Worm (Caenorhabditis elegans): ENCODE results near the gene osm-5.
A peak's percentile ranks its signal among the peaks of the same experiment; 100 is the strongest.

The osm-5 gene

DNA sequence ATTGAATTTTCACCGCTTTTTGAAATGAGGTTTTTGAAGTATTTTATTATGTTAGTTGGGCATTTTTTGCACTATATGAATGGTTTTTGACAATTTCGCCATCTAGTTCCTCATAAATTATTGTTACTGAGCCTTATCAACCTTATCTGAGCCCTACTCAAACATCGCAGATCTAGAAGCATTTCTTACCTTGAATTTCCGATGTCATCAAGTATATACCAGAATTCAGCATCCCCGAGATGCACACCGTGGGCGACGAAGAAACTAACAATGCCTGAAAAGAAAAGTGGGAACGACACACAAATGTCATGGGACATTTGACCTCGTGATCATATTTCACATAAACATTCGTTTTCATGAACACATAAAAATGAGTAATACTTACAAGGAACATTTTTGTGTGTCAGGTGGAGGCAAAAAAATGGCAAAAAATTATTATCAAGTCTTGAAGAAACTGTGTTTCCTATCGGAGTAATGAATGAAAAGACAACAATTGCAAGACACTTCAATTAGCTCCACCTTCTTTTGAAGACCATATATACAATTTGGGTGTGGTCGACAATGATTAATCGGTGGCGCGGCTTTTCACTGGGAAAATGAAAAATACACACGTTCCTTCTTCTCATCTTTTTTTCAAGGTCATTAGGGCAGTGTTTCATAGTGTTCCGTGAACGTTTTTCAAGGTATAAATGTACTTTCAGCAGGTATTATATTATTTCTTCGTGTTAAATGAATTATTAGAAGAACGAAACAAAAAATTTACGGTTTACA is 11.6 kb upstream of the osm-5 start (continued):
- TF ChIP-seq Y67H2A.10 (GFP tag; conservative IDR thresholded peaks at IDR 0.05) = no peak

DNA sequence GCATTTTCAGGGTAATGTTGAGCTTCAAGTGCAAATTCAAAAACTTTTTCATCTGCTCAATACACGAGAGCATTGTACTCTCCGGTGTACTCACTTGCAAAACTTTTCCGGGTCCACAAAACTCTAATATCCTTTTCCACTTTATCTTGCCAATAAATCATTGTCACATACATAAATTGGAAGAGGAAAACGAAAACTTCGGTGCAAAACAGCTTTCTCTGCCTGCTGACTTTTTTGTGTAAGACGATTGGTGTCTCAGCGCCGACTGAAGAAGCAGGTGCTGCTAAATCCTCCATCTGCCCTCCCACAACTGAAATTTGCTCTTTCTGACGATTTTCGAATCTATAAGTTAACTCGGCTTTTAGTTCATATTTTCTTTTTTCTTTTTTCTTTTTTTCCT is 8.6 kb upstream of the osm-5 start:
- TF ChIP-seq nfya-1 (tag; optimal IDR thresholded peaks at IDR 0.05; ENCODE audit: borderline replicate concordance, insufficient read depth) (no peak), tbx-9 (tag; optimal IDR thresholded peaks at IDR 0.05; ENCODE audit: borderline replicate concordance) (no peak), ceh-40 (GFP tag; IDR thresholded peaks at IDR 0.05) (no peak)

DNA sequence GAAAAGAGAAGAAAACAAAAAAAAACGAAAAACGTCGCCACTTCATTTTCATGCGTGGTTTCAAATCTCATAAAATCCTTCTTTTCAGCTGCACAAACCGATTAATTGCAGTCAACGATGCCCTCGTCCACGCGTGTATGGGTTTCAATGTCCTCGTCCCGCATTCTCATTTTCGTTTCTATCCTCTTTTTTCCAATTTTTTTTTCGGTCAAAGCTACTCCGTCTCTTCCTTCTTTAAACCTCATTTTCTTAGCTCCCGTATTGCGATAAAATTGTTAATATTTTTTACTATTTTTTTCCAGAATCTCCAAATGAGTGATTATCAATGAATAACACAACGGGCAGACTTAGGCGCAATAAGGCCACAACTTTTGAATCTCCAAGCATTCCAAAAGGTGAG is 7.9 kb upstream of the osm-5 start, which contains the start of gene aakg-3:
Gene aakg-3, plus strand, starts transcription at position 301 of the 400 bp plus-strand sequence.
- TF ChIP-seq F37B4.10 (GFP tag; IDR thresholded peaks at IDR 0.05) (no peak), Y95B8A.8 (GFP tag; IDR thresholded peaks at IDR 0.05) (no peak), attf-6 (GFP tag; IDR thresholded peaks at IDR 0.05) (no peak), mxl-1 (tag; optimal IDR thresholded peaks at IDR 0.05) (no peak), gei-17 (GFP tag; optimal IDR thresholded peaks at IDR 0.05) (no peak), hmg-20 (GFP tag; IDR thresholded peaks at IDR 0.05) (no peak), nhr-90 (tag; optimal IDR thresholded peaks at IDR 0.05) (no peak), tbx-9 (tag; optimal IDR thresholded peaks at IDR 0.05; ENCODE audit: borderline replicate concordance) (no peak), hlh-12 (tag; optimal IDR thresholded peaks at IDR 0.05) (no peak), ztf-28 (GFP tag; IDR thresholded peaks at IDR 0.05) (no peak), xnd-1 (tag; optimal IDR thresholded peaks at IDR 0.05) (no peak), pha-4 (tag; optimal IDR thresholded peaks at IDR 0.05) (no peak), Y53F4B.3 (GFP tag; IDR thresholded peaks at IDR 0.05) (no peak), sea-2 (GFP tag; IDR thresholded peaks at IDR 0.05) (no peak), ama-1 (optimal IDR thresholded peaks at IDR 0.05) (no peak), ama-1 (GFP tag; optimal IDR thresholded peaks at IDR 0.05) (no peak), ceh-27 (GFP tag; optimal IDR thresholded peaks at IDR 0.05) (no peak), Y56A3A.18 (GFP tag; IDR thresholded peaks at IDR 0.05) (no peak)

DNA sequence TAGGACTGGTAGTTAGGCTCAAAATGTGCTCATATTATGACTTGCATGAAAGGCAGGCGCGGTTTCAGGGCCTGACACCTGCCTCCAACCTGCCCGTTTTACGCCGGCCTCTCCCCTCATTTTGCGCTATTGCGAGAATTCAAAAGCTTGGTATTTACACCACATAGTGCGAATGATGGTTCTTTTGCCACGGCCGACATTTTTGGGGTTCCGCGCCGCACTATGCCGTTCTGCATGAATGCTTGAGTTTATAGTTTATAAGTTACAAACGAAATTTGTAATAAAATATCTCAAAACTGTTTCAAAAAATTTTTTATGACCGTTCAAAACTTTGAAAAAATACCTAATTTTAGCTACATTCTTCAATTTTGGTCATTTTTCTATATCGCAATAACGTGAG is 6.0 kb upstream of the osm-5 start:
- TF ChIP-seq tbx-9 (tag; optimal IDR thresholded peaks at IDR 0.05; ENCODE audit: borderline replicate concordance) = no peak
- no peak for TF ChIP-seq snpc-4 (GFP tag; optimal IDR thresholded peaks at IDR 0.05)
- peak in 2 of 4 experiments; percentile 55 to 68 for TF ChIP-seq snpc-4 (tag; optimal IDR thresholded peaks at IDR 0.05)

DNA sequence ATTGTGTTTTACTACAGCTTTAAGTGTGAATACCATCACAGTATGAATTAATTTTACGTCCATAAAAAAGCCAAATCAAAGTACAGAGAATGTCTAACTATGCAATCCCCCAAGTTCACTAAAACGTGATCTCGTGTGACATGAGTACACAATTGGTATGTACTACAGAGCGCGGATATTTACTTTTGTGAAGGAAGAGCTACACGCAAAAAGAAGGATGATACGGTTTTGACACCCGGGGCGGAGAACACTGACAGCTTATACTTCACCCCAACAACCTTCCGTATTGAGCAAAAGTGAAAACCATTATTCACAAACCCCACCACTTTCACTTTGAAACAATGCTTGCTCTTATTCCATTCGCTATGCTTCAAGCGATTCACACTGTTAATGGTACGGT is 2.3 kb upstream of the osm-5 start, which contains the start of gene nspg-5:
Gene nspg-5, plus strand, starts transcription at position 301 of the 400 bp plus-strand sequence.
- no peak for TF ChIP-seq ztf-6 (GFP tag; IDR thresholded peaks at IDR 0.05)
- TF ChIP-seq unc-130 (GFP tag; optimal IDR thresholded peaks at IDR 0.05) = no peak
- TF ChIP-seq rcor-1 (GFP tag; IDR thresholded peaks at IDR 0.05) = no peak
- no peak for TF ChIP-seq chd-7 (tag; optimal IDR thresholded peaks at IDR 0.05)

DNA sequence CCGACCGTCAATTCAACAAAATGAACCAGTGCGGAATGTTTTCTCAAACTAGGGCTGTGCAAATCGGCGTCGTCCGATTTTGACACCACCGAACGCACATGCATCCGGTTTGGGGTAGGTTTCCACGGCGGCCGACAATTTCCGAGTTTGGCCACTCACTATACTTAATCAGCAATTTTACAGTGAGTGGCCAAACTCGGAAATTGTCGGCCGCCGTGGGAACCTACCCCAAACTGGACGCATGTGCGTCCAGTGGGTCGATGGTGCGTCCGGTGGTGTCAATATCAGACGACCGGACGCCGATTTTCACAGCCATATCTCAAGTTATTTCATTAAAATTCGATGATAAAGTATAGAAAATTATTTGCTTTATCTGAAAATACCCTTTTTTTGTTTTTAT is 6.1 kb downstream of the osm-5 start:
- TF ChIP-seq snpc-4 (GFP tag; optimal IDR thresholded peaks at IDR 0.05) = no peak
- peak in 2 of 4 experiments; percentile 54 to 80 for TF ChIP-seq snpc-4 (tag; optimal IDR thresholded peaks at IDR 0.05)
- TF ChIP-seq hmg-20 (GFP tag; IDR thresholded peaks at IDR 0.05) = no peak

DNA sequence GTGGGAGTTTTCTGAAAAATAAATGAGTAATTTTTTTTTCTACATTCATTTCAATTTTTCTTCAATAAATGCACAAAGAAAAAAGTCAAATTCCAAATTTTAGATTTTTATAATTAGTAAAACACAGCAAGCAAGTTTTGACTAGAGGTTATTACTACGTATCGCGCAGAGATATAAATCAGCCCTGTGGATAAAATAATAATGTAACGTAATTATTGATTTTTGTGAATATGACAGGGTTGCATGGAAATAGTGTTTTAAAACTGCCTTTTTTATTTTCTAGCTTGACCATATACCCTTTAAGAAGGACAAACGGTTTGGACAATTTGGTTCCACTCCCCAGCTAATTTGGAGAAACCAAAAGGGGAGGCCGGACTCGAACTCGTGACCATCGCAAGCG is 12.3 kb downstream of the osm-5 start:
- TF ChIP-seq bed-2 (GFP tag; IDR thresholded peaks at IDR 0.05) (no peak), Y56A3A.18 (GFP tag; IDR thresholded peaks at IDR 0.05) (no peak), ekl-4 (GFP tag; IDR thresholded peaks at IDR 0.05) (no peak), pha-4 (tag; optimal IDR thresholded peaks at IDR 0.05) (no peak), lin-26 (GFP tag; IDR thresholded peaks at IDR 0.05) (no peak), ztf-22 (GFP tag; optimal IDR thresholded peaks at IDR 0.05) (no peak), nhr-80 (tag; optimal IDR thresholded peaks at IDR 0.05) (no peak), madf-3 (GFP tag; IDR thresholded peaks at IDR 0.05) (no peak), rec-8 (tag; optimal IDR thresholded peaks at IDR 0.05) (no peak), cebp-1 (GFP tag; IDR thresholded peaks at IDR 0.05) (no peak), cebp-1 (tag; optimal IDR thresholded peaks at IDR 0.05) (no peak)
